Worm (Caenorhabditis elegans) whole organism, L4 larva: ENCODE measurements around the gene Y25C1A.8.

ENCODE experiments used
- hmg-1.1 ChIP-seq: fragments of 200-800 bp; sonication (Bioruptor generic); IDR thresholded peaks from 2 replicates; pipeline ENCODE4 v1.3.6; 2022; ENCODE audit warnings: missing genetic modification reagents, missing genetic modification characterization, missing compliant biosample characterization
- pha-4 ChIP-seq, 2 experiments: fragments of 150-350 bp in 1 of 2; fragments of 200-800 bp in 1 of 2; sonication (Bioruptor generic) in 1 of 2; IDR thresholded peaks in 1 of 2; optimal IDR thresholded peaks in 1 of 2; 2 replicates each; pipeline versions ENCODE4 v1.3.6 to Lab custom; 2014 to 2022; ENCODE audit warnings: missing genetic modification characterization in 2 of 2, missing genetic modification reagents in 2 of 2, missing biosample characterization in 1 of 2, missing compliant biosample characterization in 1 of 2

DNA sequence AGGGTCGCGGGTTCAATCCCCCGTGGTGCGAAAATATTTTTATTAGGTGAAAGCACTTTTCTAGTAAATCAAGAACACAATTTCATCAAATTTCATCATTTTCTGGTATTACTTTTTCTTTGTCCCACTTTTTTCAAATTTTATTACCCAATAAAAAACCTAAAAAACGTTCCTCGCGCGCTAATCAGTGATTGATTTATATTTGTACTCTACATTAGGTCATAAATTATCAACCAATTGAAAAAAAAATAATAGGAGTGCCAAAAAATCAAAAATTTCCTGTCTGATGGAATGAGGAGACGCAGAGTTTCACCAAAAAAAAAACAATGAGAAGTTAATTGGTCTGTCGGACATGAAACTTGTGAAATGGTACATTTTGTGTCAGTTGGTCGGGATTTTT, 52.1 kb downstream of the Y25C1A.8 start:
- no peak for TF ChIP-seq pha-4 (GFP tag; IDR thresholded peaks at IDR 0.05; lab: Robert Waterston, UW)
- TF ChIP-seq pha-4 (tag; optimal IDR thresholded peaks at IDR 0.05; lab: Kevin White, UChicago): no peak
- TF ChIP-seq hmg-1.1 (GFP tag; lab: Robert Waterston, UW): no peak
